Worm (Caenorhabditis elegans): ENCODE data around the gene ZK896.5.

Gene ZK896.5

DNA sequence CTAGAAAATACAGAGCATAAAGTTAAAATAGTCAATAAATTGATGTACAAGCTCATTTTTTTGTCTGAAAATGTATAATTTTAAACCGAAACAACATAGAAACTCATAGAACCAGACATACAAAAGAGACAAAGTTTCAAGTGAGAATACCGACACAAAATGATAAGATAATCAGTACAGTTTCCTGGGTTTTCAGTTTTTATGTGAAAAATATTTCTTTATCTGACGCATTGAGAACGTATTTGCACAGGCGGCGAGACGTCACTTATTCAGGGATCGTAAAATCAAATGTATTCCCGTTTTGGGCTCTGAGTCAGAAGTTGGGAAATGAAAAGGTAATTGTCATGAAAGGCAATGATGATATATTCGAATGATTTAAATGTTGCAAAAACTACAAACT, 11.0 kb upstream of the ZK896.5 start, which contains the start of gene K08D8.6 (continued):
- TF ChIP-seq mdl-1 (tag; optimal IDR thresholded peaks at IDR 0.05) (no peak), ceh-62 (tag; optimal IDR thresholded peaks at IDR 0.05) (no peak), mep-1 (tag; optimal IDR thresholded peaks at IDR 0.05) (no peak), nhr-111 (GFP tag; optimal IDR thresholded peaks at IDR 0.05) (no peak), jun-1 (tag; optimal IDR thresholded peaks at IDR 0.05) (no peak), nhr-41 (GFP tag; IDR thresholded peaks at IDR 0.05) (no peak), Y48G9A.11 (GFP tag; IDR thresholded peaks at IDR 0.05) (no peak), spr-1 (tag; optimal IDR thresholded peaks at IDR 0.05) (no peak), lin-1 (GFP tag; IDR thresholded peaks at IDR 0.05) (peak; percentile 70), hmg-1.1 (GFP tag; IDR thresholded peaks at IDR 0.05) (no peak), F49E8.2 (tag; optimal IDR thresholded peaks at IDR 0.05; ENCODE audit: borderline replicate concordance) (no peak), ztf-7 (tag; optimal IDR thresholded peaks at IDR 0.05) (no peak), daf-19 (GFP tag; conservative IDR thresholded peaks at IDR 0.05) (no peak), arid-1 (GFP tag; conservative IDR thresholded peaks at IDR 0.05) (no peak), dve-1 (tag; optimal IDR thresholded peaks at IDR 0.05; ENCODE audit: insufficient read depth) (peak; percentile 40), nhr-77 (tag; optimal IDR thresholded peaks at IDR 0.05) (peak; percentile 52), ZK337.2 (GFP tag; IDR thresholded peaks at IDR 0.05) (no peak), nhr-25 (tag; optimal IDR thresholded peaks at IDR 0.05; ENCODE audit: borderline replicate concordance, insufficient read depth) (no peak), lin-15B (tag; optimal IDR thresholded peaks at IDR 0.05) (no peak), ceh-20 (GFP tag; IDR thresholded peaks at IDR 0.05) (no peak), egl-27 (tag; optimal IDR thresholded peaks at IDR 0.05) (no peak), zfp-3 (GFP tag; conservative IDR thresholded peaks at IDR 0.05) (no peak), T26A8.4 (GFP tag; IDR thresholded peaks at IDR 0.05) (no peak), dmd-8 (GFP tag; IDR thresholded peaks at IDR 0.05) (no peak), F10B5.3 (tag; optimal IDR thresholded peaks at IDR 0.05) (no peak), sdz-12 (GFP tag; optimal IDR thresholded peaks at IDR 0.05) (no peak), tra-1 (GFP tag; IDR thresholded peaks at IDR 0.05) (no peak), madf-5 (GFP tag; IDR thresholded peaks at IDR 0.05) (no peak), mes-2 (tag; optimal IDR thresholded peaks at IDR 0.05; ENCODE audit: poor library complexity, severe bottlenecking) (peak; percentile 5), saeg-2 (GFP tag; IDR thresholded peaks at IDR 0.05) (no peak), duxl-1 (tag; optimal IDR thresholded peaks at IDR 0.05; ENCODE audit: poor library complexity) (no peak), F44E2.7 (GFP tag; IDR thresholded peaks at IDR 0.05) (no peak), mxl-2 (GFP tag; conservative IDR thresholded peaks at IDR 0.05) (no peak), lsy-2 (tag; optimal IDR thresholded peaks at IDR 0.05) (no peak), nhr-237 (tag; optimal IDR thresholded peaks at IDR 0.05) (no peak), lir-3 (tag; optimal IDR thresholded peaks at IDR 0.05) (no peak), lim-7 (GFP tag; IDR thresholded peaks at IDR 0.05) (no peak), daf-12 (tag; optimal IDR thresholded peaks at IDR 0.05) (no peak), set-16 (GFP tag; IDR thresholded peaks at IDR 0.05) (no peak), tag-97 (GFP tag; IDR thresholded peaks at IDR 0.05) (no peak), nhr-76 (tag; optimal IDR thresholded peaks at IDR 0.05) (no peak)

DNA sequence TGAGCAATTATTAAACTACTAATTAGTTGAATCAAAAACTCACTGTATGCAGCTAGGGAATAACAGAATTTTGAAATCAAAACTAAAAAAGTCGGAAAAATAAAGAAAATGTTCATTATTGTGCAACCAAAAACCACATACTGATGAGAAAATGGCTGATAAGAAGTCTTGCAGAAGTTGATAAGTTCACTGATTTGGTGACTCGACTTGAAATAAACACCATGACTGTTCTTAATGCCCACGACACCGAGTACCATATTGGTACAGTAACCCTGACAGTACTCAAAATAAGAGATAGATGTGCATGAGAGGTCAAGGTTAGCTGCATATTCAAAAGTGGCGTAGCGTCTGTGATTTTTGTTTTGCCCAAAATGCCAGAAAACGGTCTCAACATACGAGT, 6.6 kb upstream of the ZK896.5 start:
- no peak for TF ChIP-seq nhr-76 (tag; optimal IDR thresholded peaks at IDR 0.05)
- TF ChIP-seq hlh-30 (tag; optimal IDR thresholded peaks at IDR 0.05; ENCODE audit: insufficient read depth) = no peak
- TF ChIP-seq lin-15B (tag; optimal IDR thresholded peaks at IDR 0.05) = no peak
- TF ChIP-seq tra-1 (GFP tag; IDR thresholded peaks at IDR 0.05) = no peak
- no peak for TF ChIP-seq unc-130 (GFP tag; optimal IDR thresholded peaks at IDR 0.05)
- peak; percentile 13 for TF ChIP-seq pqm-1 (tag; optimal IDR thresholded peaks at IDR 0.05)
- no peak for TF ChIP-seq ceh-28 (tag; optimal IDR thresholded peaks at IDR 0.05)
- TF ChIP-seq sdz-12 (GFP tag; optimal IDR thresholded peaks at IDR 0.05) = no peak
- TF ChIP-seq F49E8.2 (tag; optimal IDR thresholded peaks at IDR 0.05; ENCODE audit: borderline replicate concordance) = no peak
- TF ChIP-seq dmd-6 (GFP tag; IDR thresholded peaks at IDR 0.05) = no peak
- TF ChIP-seq ZK546.5 (tag; optimal IDR thresholded peaks at IDR 0.05) = no peak
- TF ChIP-seq dmd-8 (GFP tag; IDR thresholded peaks at IDR 0.05) = no peak
- TF ChIP-seq vab-7 (GFP tag; IDR thresholded peaks at IDR 0.05) = no peak
- TF ChIP-seq mes-2 (tag; optimal IDR thresholded peaks at IDR 0.05; ENCODE audit: poor library complexity, severe bottlenecking) = no peak
- no peak for TF ChIP-seq hif-1 (tag; optimal IDR thresholded peaks at IDR 0.05)
- no peak for TF ChIP-seq set-16 (GFP tag; IDR thresholded peaks at IDR 0.05)
- no peak for TF ChIP-seq lin-39 (tag; optimal IDR thresholded peaks at IDR 0.05)
- TF ChIP-seq mxl-2 (GFP tag; conservative IDR thresholded peaks at IDR 0.05) = no peak
- no peak for TF ChIP-seq daf-19 (GFP tag; conservative IDR thresholded peaks at IDR 0.05)
- TF ChIP-seq nhr-237 (tag; optimal IDR thresholded peaks at IDR 0.05) = no peak
- TF ChIP-seq nhr-28 (tag; optimal IDR thresholded peaks at IDR 0.05) = peak; percentile 3
